Fruit fly (Drosophila melanogaster) whole organism, prepupa: ENCODE data around the gene Es2.

Experiments used
- Blimp-1 ChIP-seq: fragments of 200-800 bp; sonication (Bioruptor generic); optimal IDR thresholded peaks from 3 replicates; lab custom pipeline; 2017; ENCODE audit warnings: missing biosample characterization, missing genetic modification characterization, mild to moderate bottlenecking, moderate library complexity, missing genetic modification reagents
- CG15336 ChIP-seq: fragments of 200-800 bp; sonication (Bioruptor generic); IDR thresholded peaks from 2 replicates; pipeline ENCODE4 v1.3.6; 2022; ENCODE audit warnings: missing biosample characterization, missing genetic modification characterization
- CG16779 ChIP-seq: fragments of 200-800 bp; sonication (Bioruptor generic); optimal IDR thresholded peaks from 3 replicates; lab custom pipeline; 2017; ENCODE audit warnings: missing biosample characterization, mild to moderate bottlenecking, missing genetic modification characterization
- CG6163 ChIP-seq: fragments of 200-800 bp; sonication (Bioruptor generic); IDR thresholded peaks from 3 replicates; pipeline ENCODE4 v1.3.6; 2022; ENCODE audit warnings: missing biosample characterization, missing genetic modification characterization
- CG9139 ChIP-seq: fragments of 200-800 bp; sonication (Bioruptor generic); optimal IDR thresholded peaks from 3 replicates; lab custom pipeline; 2017; ENCODE audit warnings: missing biosample characterization, mild to moderate bottlenecking, missing genetic modification characterization
- achi ChIP-seq: fragments of 200-800 bp; sonication (Bioruptor generic); optimal IDR thresholded peaks from 3 replicates; lab custom pipeline; 2016; ENCODE audit warnings: missing biosample characterization, missing genetic modification characterization
- dsx ChIP-seq: fragments of 200-800 bp; optimal IDR thresholded peaks from 3 replicates; lab custom pipeline; 2019; ENCODE audit warnings: missing biosample characterization, mild to moderate bottlenecking, missing genetic modification characterization, moderate library complexity; ENCODE audit not compliant: poor library complexity, severe bottlenecking
- fd85E ChIP-seq: fragments of 200-800 bp; sonication (Bioruptor generic); optimal IDR thresholded peaks from 3 replicates; lab custom pipeline; 2016; ENCODE audit warnings: missing biosample characterization, missing genetic modification characterization
- svp ChIP-seq: fragments of 200-800 bp; sonication (Bioruptor generic); peaks from one replicate; lab custom pipeline; 2016; ENCODE audit warnings: missing biosample characterization, missing genetic modification characterization

DNA sequence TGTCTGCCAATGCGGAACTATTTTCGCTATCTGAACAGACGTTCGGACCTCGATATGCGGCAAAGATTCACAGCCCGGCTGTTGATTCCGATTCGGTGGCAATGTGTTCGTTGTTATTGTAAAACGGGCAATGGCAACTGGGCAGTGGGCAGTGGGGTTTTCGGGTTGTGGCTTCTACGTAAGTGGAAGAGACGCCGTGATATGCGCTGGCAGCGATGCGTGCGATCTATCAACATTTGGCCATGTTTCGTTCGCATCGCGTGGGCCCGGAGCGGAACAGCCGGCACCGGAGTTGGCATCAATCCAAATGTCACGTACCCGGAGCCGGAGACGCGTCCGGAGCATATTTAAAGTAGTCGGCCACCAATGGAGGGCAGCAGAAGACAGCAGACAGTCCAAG, 20.2 kb downstream of the Es2 start, which contains the start of gene Cp38:
- TF ChIP-seq Blimp-1 (no peak), svp (no peak), CG9139 (GFP tag; lab: Kevin White, UChicago) (no peak), CG6163 (GFP tag; lab: Robert Waterston, UW) (no peak), CG15336 (GFP tag; lab: Robert Waterston, UW) (no peak), achi (GFP tag; lab: Kevin White, UChicago) (no peak), CG16779 (tag; lab: Kevin White, UChicago) (no peak), fd85E (GFP tag; lab: Kevin White, UChicago) (no peak), dsx (GFP tag; lab: Kevin White, UChicago) (no peak)
